Worm (Caenorhabditis elegans) whole organism, L1 larva: ENCODE results near the gene ZC374.2.

ENCODE experiments used
- C16A3.4 ChIP-seq: fragments of 150-350 bp; optimal IDR thresholded peaks from 2 replicates; lab custom pipeline; 2014; ENCODE audit warnings: missing biosample characterization, missing genetic modification characterization
- Y116A8C.19 ChIP-seq: sonication (generic microtip); optimal IDR thresholded peaks from 2 replicates; lab custom pipeline; 2016; ENCODE audit warnings: missing compliant biosample characterization, missing genetic modification characterization, borderline replicate concordance
- alr-1 ChIP-seq: fragments of 200-800 bp; sonication (Bioruptor generic); optimal IDR thresholded peaks from 2 replicates; lab custom pipeline; 2018; ENCODE audit warnings: borderline replicate concordance, mild to moderate bottlenecking, missing genetic modification characterization, missing compliant biosample characterization
- aly-2 ChIP-seq: fragments of 150-350 bp; optimal IDR thresholded peaks from 2 replicates; lab custom pipeline; 2014; ENCODE audit warnings: missing biosample characterization, missing genetic modification characterization
- ceh-63 ChIP-seq: fragments of 200-800 bp; sonication (Bioruptor generic); optimal IDR thresholded peaks from 2 replicates; lab custom pipeline; 2018; ENCODE audit warnings: mild to moderate bottlenecking, missing genetic modification characterization, missing compliant biosample characterization
- ceh-8 ChIP-seq: fragments of 200-800 bp; sonication (Bioruptor generic); optimal IDR thresholded peaks from 2 replicates; lab custom pipeline; 2018; ENCODE audit warnings: mild to moderate bottlenecking, missing genetic modification characterization, moderate library complexity, missing compliant biosample characterization
- ceh-82 ChIP-seq, 3 experiments: fragments of 150-350 bp in 1 of 3; sonication (generic microtip) in 2 of 3; optimal IDR thresholded peaks; 2 replicates each; lab custom pipeline; 2014 to 2017; ENCODE audit warnings: missing biosample characterization in 3 of 3, missing genetic modification characterization in 3 of 3
- ceh-90 ChIP-seq: sonication (generic microtip); optimal IDR thresholded peaks from 2 replicates; lab custom pipeline; 2016; ENCODE audit warnings: missing genetic modification characterization, missing compliant biosample characterization
- dsc-1 ChIP-seq: sonication (generic microtip); optimal IDR thresholded peaks from 2 replicates; lab custom pipeline; 2016; ENCODE audit warnings: mild to moderate bottlenecking, missing genetic modification characterization, missing compliant biosample characterization
- efl-1 ChIP-seq, 4 experiments: fragments of 150-350 bp; optimal IDR thresholded peaks in 3 of 4; peaks in 1 of 4; 1 replicate in 1 of 4; 2 replicates in 3 of 4; lab custom pipeline; 2014; ENCODE audit warnings: missing biosample characterization in 2 of 4, missing genetic modification characterization in 2 of 4, missing genetic modification reagents in 2 of 4
- efl-3 ChIP-seq: fragments of 200-800 bp; sonication (Bioruptor generic); optimal IDR thresholded peaks from 2 replicates; lab custom pipeline; 2018; ENCODE audit warnings: mild to moderate bottlenecking, missing genetic modification characterization, missing compliant biosample characterization
- egl-13 ChIP-seq: sonication (generic microtip); optimal IDR thresholded peaks from 2 replicates; lab custom pipeline; 2016; ENCODE audit warnings: missing genotype, missing genetic modification reagents, missing genetic modification characterization, missing compliant biosample characterization
- elt-2 ChIP-seq: sonication (generic microtip); optimal IDR thresholded peaks from 2 replicates; lab custom pipeline; 2016; ENCODE audit warnings: missing genetic modification characterization, mild to moderate bottlenecking, inconsistent platforms, missing compliant biosample characterization, missing genetic modification reagents
- ets-5 ChIP-seq: fragments of 200-800 bp; sonication (Bioruptor generic); IDR thresholded peaks from 2 replicates; pipeline ENCODE4 v1.3.6; 2022; ENCODE audit warnings: missing genetic modification characterization, missing compliant biosample characterization
- fkh-10 ChIP-seq: sonication (generic microtip); optimal IDR thresholded peaks from 2 replicates; lab custom pipeline; 2017; ENCODE audit warnings: missing biosample characterization, missing genetic modification reagents, missing genetic modification characterization
- fkh-8 ChIP-seq: sonication (generic microtip); optimal IDR thresholded peaks from 2 replicates; lab custom pipeline; 2016; ENCODE audit warnings: mild to moderate bottlenecking, missing genetic modification characterization, missing compliant biosample characterization
- hlh-17 ChIP-seq: fragments of 200-800 bp; sonication (Bioruptor generic); optimal IDR thresholded peaks from 2 replicates; lab custom pipeline; 2018; ENCODE audit warnings: missing genetic modification characterization, mild to moderate bottlenecking, missing compliant biosample characterization, moderate library complexity, borderline replicate concordance
- hpl-2 ChIP-seq: fragments of 150-350 bp; optimal IDR thresholded peaks from 2 replicates; lab custom pipeline; 2014; ENCODE audit warnings: missing biosample characterization, missing genetic modification reagents, missing genetic modification characterization
- irx-1 ChIP-seq: sonication (generic microtip); optimal IDR thresholded peaks from 2 replicates; lab custom pipeline; 2016; ENCODE audit warnings: missing genetic modification characterization, missing compliant biosample characterization
- isw-1 ChIP-seq: fragments of 200-800 bp; sonication (Bioruptor generic); IDR thresholded peaks from 2 replicates; pipeline ENCODE4 v1.3.6; 2022; ENCODE audit warnings: missing genetic modification characterization, missing compliant biosample characterization
- lin-13 ChIP-seq: fragments of 150-350 bp; optimal IDR thresholded peaks from 2 replicates; lab custom pipeline; 2014; ENCODE audit warnings: missing biosample characterization, missing genetic modification reagents, missing genetic modification characterization
- lin-14 ChIP-seq: fragments of 200-800 bp; sonication (Bioruptor generic); optimal IDR thresholded peaks from 2 replicates; lab custom pipeline; 2018; ENCODE audit warnings: mild to moderate bottlenecking, missing genetic modification characterization, moderate library complexity, missing compliant biosample characterization
- lin-15B ChIP-seq: fragments of 150-350 bp; sonication (generic microtip); optimal IDR thresholded peaks from 3 replicates; lab custom pipeline; 2014; ENCODE audit warnings: missing biosample characterization, missing genetic modification characterization
- lin-35 ChIP-seq, 2 experiments: fragments of 150-350 bp; optimal IDR thresholded peaks; 2 replicates each; lab custom pipeline; 2014; ENCODE audit warnings: missing biosample characterization in 2 of 2, missing genetic modification characterization in 2 of 2, missing genetic modification reagents in 2 of 2
- lin-39 ChIP-seq: fragments of 150-350 bp; optimal IDR thresholded peaks from 2 replicates; lab custom pipeline; 2014; ENCODE audit warnings: missing biosample characterization, missing genetic modification reagents, missing genetic modification characterization
- lir-3 ChIP-seq: sonication (generic microtip); optimal IDR thresholded peaks from 2 replicates; lab custom pipeline; 2016; ENCODE audit warnings: mild to moderate bottlenecking, missing genetic modification characterization, moderate library complexity, missing compliant biosample characterization; ENCODE audit not compliant: poor library complexity
- lsy-2 ChIP-seq, 2 experiments: fragments of 150-350 bp; optimal IDR thresholded peaks; 2 replicates each; lab custom pipeline; 2014; ENCODE audit warnings: missing biosample characterization in 2 of 2, missing genetic modification characterization in 2 of 2
- mdl-1 ChIP-seq, 2 experiments: fragments of 150-350 bp; optimal IDR thresholded peaks; 2 replicates each; lab custom pipeline; 2014 to 2017; ENCODE audit warnings: missing biosample characterization in 2 of 2, missing genetic modification characterization in 2 of 2, inconsistent platforms in 1 of 2
- mef-2 ChIP-seq: fragments of 150-350 bp; optimal IDR thresholded peaks from 2 replicates; lab custom pipeline; 2014; ENCODE audit warnings: missing biosample characterization, missing genetic modification characterization
- mep-1 ChIP-seq: fragments of 150-350 bp; optimal IDR thresholded peaks from 2 replicates; lab custom pipeline; 2014; ENCODE audit warnings: missing biosample characterization, missing genetic modification characterization
- nhr-11 ChIP-seq: fragments of 150-350 bp; optimal IDR thresholded peaks from 2 replicates; lab custom pipeline; 2014; ENCODE audit warnings: missing biosample characterization, missing genetic modification characterization
- nhr-19 ChIP-seq: fragments of 200-800 bp; sonication (Bioruptor generic); conservative IDR thresholded peaks from 2 replicates; pipeline ENCODE4 v1.3.6; 2022; ENCODE audit warnings: missing genetic modification characterization, missing compliant biosample characterization
- nhr-47 ChIP-seq: sonication (generic microtip); optimal IDR thresholded peaks from 2 replicates; lab custom pipeline; 2016; ENCODE audit warnings: mild to moderate bottlenecking, missing genetic modification characterization, moderate library complexity, missing compliant biosample characterization
- nhr-76 ChIP-seq: sonication (generic microtip); optimal IDR thresholded peaks from 2 replicates; lab custom pipeline; 2017; ENCODE audit warnings: missing biosample characterization, missing genetic modification characterization
- nhr-77 ChIP-seq: fragments of 150-350 bp; optimal IDR thresholded peaks from 2 replicates; lab custom pipeline; 2014; ENCODE audit warnings: missing biosample characterization, missing genetic modification characterization
- nhr-85 ChIP-seq: sonication (generic microtip); peaks from one replicate; lab custom pipeline; 2016; ENCODE audit warnings: missing genetic modification characterization, inconsistent platforms, missing compliant biosample characterization
- pag-3 ChIP-seq: sonication (generic microtip); optimal IDR thresholded peaks from 2 replicates; lab custom pipeline; 2017; ENCODE audit warnings: missing genetic modification characterization, mild to moderate bottlenecking, missing compliant biosample characterization, antibody characterized with exemption, borderline replicate concordance; ENCODE audit not compliant: insufficient read depth
- pax-3 ChIP-seq: fragments of 200-800 bp; sonication (Bioruptor generic); optimal IDR thresholded peaks from 2 replicates; lab custom pipeline; 2018; ENCODE audit warnings: mild to moderate bottlenecking, missing genetic modification characterization, moderate library complexity, missing compliant biosample characterization
- pqm-1 ChIP-seq: sonication (generic microtip); optimal IDR thresholded peaks from 3 replicates; lab custom pipeline; 2017; ENCODE audit warnings: missing biosample characterization, missing genetic modification characterization
- rnt-1 ChIP-seq: sonication (generic microtip); optimal IDR thresholded peaks from 2 replicates; lab custom pipeline; 2016; ENCODE audit warnings: mild to moderate bottlenecking, missing genetic modification characterization, moderate library complexity, missing compliant biosample characterization
- snpc-4 ChIP-seq: fragments of 150-350 bp; optimal IDR thresholded peaks from 2 replicates; lab custom pipeline; 2014; ENCODE audit warnings: missing biosample characterization, missing genetic modification characterization
- sox-4 ChIP-seq: sonication (generic microtip); optimal IDR thresholded peaks from 2 replicates; lab custom pipeline; 2016; ENCODE audit warnings: missing genetic modification characterization, missing compliant biosample characterization
- swsn-7 ChIP-seq: sonication (generic microtip); optimal IDR thresholded peaks from 2 replicates; lab custom pipeline; 2016; ENCODE audit warnings: missing genetic modification characterization, missing compliant biosample characterization
- tbx-2 ChIP-seq: sonication (generic microtip); optimal IDR thresholded peaks from 2 replicates; lab custom pipeline; 2016; ENCODE audit warnings: missing genetic modification characterization, missing compliant biosample characterization
- tlp-1 ChIP-seq: fragments of 150-350 bp; optimal IDR thresholded peaks from 2 replicates; lab custom pipeline; 2014; ENCODE audit warnings: missing biosample characterization, missing genetic modification characterization
- vab-15 ChIP-seq: sonication (generic microtip); optimal IDR thresholded peaks from 2 replicates; lab custom pipeline; 2017; ENCODE audit warnings: missing genotype, mild to moderate bottlenecking, missing genetic modification characterization, missing compliant biosample characterization

The ZC374.2 gene

ce11 chrX:10026347-10026746 lies 20.9 kb downstream of the ZC374.2 start (continued):
- TF ChIP-seq efl-1 (optimal IDR thresholded peaks at IDR 0.05; lab: Kevin White, UChicago) (peak; percentile 18 to 42), efl-1 (GFP tag; optimal IDR thresholded peaks at IDR 0.05 in 1 of 2; lab: Kevin White, UChicago) (peak in 1 of 2 experiments; percentile 81), ceh-82 (tag; optimal IDR thresholded peaks at IDR 0.05; lab: Kevin White, UChicago) (peak; percentile 2 to 40 (median 34)), dsc-1 (tag; lab: Kevin White, UChicago) (peak; percentile 6), mep-1 (peak; percentile 77), lir-3 (tag; lab: Kevin White, UChicago) (no peak), nhr-76 (tag; lab: Kevin White, UChicago) (no peak), nhr-77 (peak; percentile 48), isw-1 (no peak), ets-5 (GFP tag; lab: Robert Waterston, UW) (no peak), swsn-7 (tag; lab: Kevin White, UChicago) (peak; percentile 60), lin-15B (tag; lab: Kevin White, UChicago) (no peak), fkh-8 (tag; lab: Kevin White, UChicago) (peak; percentile 50), mdl-1 (tag; optimal IDR thresholded peaks at IDR 0.05; lab: Kevin White, UChicago) (peak in 1 of 2 experiments; percentile 74), snpc-4 (tag; lab: Kevin White, UChicago) (no peak), Y116A8C.19 (no peak), rnt-1 (tag; lab: Kevin White, UChicago) (peak; percentile 42), ceh-8 (GFP tag; lab: Kevin White, UChicago) (no peak), irx-1 (no peak), hpl-2 (GFP tag; lab: Kevin White, UChicago) (no peak), elt-2 (tag; lab: Kevin White, UChicago) (no peak), tbx-2 (tag; lab: Kevin White, UChicago) (peak; percentile 4), C16A3.4 (peak; percentile 60), efl-3 (GFP tag; lab: Kevin White, UChicago) (no peak), sox-4 (no peak), pqm-1 (no peak), pax-3 (tag; lab: Kevin White, UChicago) (no peak), lin-14 (peak; percentile 92), hlh-17 (GFP tag; lab: Kevin White, UChicago) (no peak), nhr-19 (GFP tag; lab: Robert Waterston, UW) (no peak), mef-2 (tag; lab: Kevin White, UChicago) (no peak), ceh-63 (GFP tag; lab: Kevin White, UChicago) (no peak), lin-39 (tag; lab: Kevin White, UChicago) (no peak), vab-15 (no peak), nhr-85 (peak; percentile 86), lin-13 (no peak), ceh-90 (tag; lab: Kevin White, UChicago) (no peak), tlp-1 (tag; lab: Kevin White, UChicago) (no peak), aly-2 (tag; lab: Kevin White, UChicago) (no peak), fkh-10 (no peak), lsy-2 (tag; optimal IDR thresholded peaks at IDR 0.05; lab: Kevin White, UChicago) (peak in 1 of 2 experiments; percentile 71), pag-3 (tag; lab: Kevin White, UChicago) (no peak), nhr-47 (peak; percentile 49), alr-1 (tag; lab: Kevin White, UChicago) (no peak), lin-35 (GFP tag; optimal IDR thresholded peaks at IDR 0.05; lab: Kevin White, UChicago) (peak; percentile 24 to 47), nhr-11 (no peak), egl-13 (tag; lab: Kevin White, UChicago) (no peak)
- TF ChIP-seq, all 84 proteins: peak for 26
